Worm (Caenorhabditis elegans) whole organism, L1 larva: ENCODE results near the gene F20E11.7.
"Not testable (repeated sequence)": the region's sequence is repeated elsewhere in the genome, so short reads cannot be mapped to it uniquely, and the experiment has no call there.

ENCODE experiments used
- C04F5.9 ChIP-seq: sonication (generic microtip); optimal IDR thresholded peaks from 2 replicates; lab custom pipeline; 2016; ENCODE audit warnings: missing genetic modification characterization, missing compliant biosample characterization
- F16B12.6 ChIP-seq: fragments of 150-350 bp; optimal IDR thresholded peaks from 2 replicates; lab custom pipeline; 2014; ENCODE audit warnings: missing biosample characterization, missing genetic modification characterization
- Y116A8C.19 ChIP-seq: sonication (generic microtip); optimal IDR thresholded peaks from 2 replicates; lab custom pipeline; 2016; ENCODE audit warnings: missing compliant biosample characterization, missing genetic modification characterization, borderline replicate concordance
- aha-1 ChIP-seq: fragments of 150-350 bp; optimal IDR thresholded peaks from 2 replicates; lab custom pipeline; 2014; ENCODE audit warnings: missing biosample characterization, missing genetic modification characterization
- aly-2 ChIP-seq: fragments of 150-350 bp; optimal IDR thresholded peaks from 2 replicates; lab custom pipeline; 2014; ENCODE audit warnings: missing biosample characterization, missing genetic modification characterization
- ama-1 ChIP-seq: fragments of 150-350 bp; optimal IDR thresholded peaks from 2 replicates; lab custom pipeline; 2014
- blmp-1 ChIP-seq: fragments of 150-350 bp; optimal IDR thresholded peaks from 2 replicates; lab custom pipeline; 2014; ENCODE audit warnings: missing biosample characterization, missing genetic modification characterization
- ceh-8 ChIP-seq: fragments of 200-800 bp; sonication (Bioruptor generic); optimal IDR thresholded peaks from 2 replicates; lab custom pipeline; 2018; ENCODE audit warnings: mild to moderate bottlenecking, missing genetic modification characterization, moderate library complexity, missing compliant biosample characterization
- ceh-90 ChIP-seq: sonication (generic microtip); optimal IDR thresholded peaks from 2 replicates; lab custom pipeline; 2016; ENCODE audit warnings: missing genetic modification characterization, missing compliant biosample characterization
- efl-1 ChIP-seq, 4 experiments: fragments of 150-350 bp; optimal IDR thresholded peaks in 3 of 4; peaks in 1 of 4; 1 replicate in 1 of 4; 2 replicates in 3 of 4; lab custom pipeline; 2014; ENCODE audit warnings: missing biosample characterization in 2 of 4, missing genetic modification characterization in 2 of 4, missing genetic modification reagents in 2 of 4
- efl-3 ChIP-seq: fragments of 200-800 bp; sonication (Bioruptor generic); optimal IDR thresholded peaks from 2 replicates; lab custom pipeline; 2018; ENCODE audit warnings: mild to moderate bottlenecking, missing genetic modification characterization, missing compliant biosample characterization
- egl-13 ChIP-seq: sonication (generic microtip); optimal IDR thresholded peaks from 2 replicates; lab custom pipeline; 2016; ENCODE audit warnings: missing genotype, missing genetic modification reagents, missing genetic modification characterization, missing compliant biosample characterization
- elt-2 ChIP-seq: sonication (generic microtip); optimal IDR thresholded peaks from 2 replicates; lab custom pipeline; 2016; ENCODE audit warnings: missing genetic modification characterization, mild to moderate bottlenecking, inconsistent platforms, missing compliant biosample characterization, missing genetic modification reagents
- ets-5 ChIP-seq: fragments of 200-800 bp; sonication (Bioruptor generic); IDR thresholded peaks from 2 replicates; pipeline ENCODE4 v1.3.6; 2022; ENCODE audit warnings: missing genetic modification characterization, missing compliant biosample characterization
- fkh-10 ChIP-seq: sonication (generic microtip); optimal IDR thresholded peaks from 2 replicates; lab custom pipeline; 2017; ENCODE audit warnings: missing biosample characterization, missing genetic modification reagents, missing genetic modification characterization
- fkh-4 ChIP-seq: sonication (generic microtip); optimal IDR thresholded peaks from 2 replicates; lab custom pipeline; 2016; ENCODE audit warnings: missing compliant biosample characterization, missing genetic modification characterization, borderline replicate concordance
- grh-1 ChIP-seq: fragments of 200-800 bp; sonication (Bioruptor generic); IDR thresholded peaks from 2 replicates; pipeline ENCODE4 v1.3.6; 2022; ENCODE audit warnings: missing genetic modification reagents, missing genetic modification characterization, missing compliant biosample characterization
- irx-1 ChIP-seq: sonication (generic microtip); optimal IDR thresholded peaks from 2 replicates; lab custom pipeline; 2016; ENCODE audit warnings: missing genetic modification characterization, missing compliant biosample characterization
- lin-13 ChIP-seq: fragments of 150-350 bp; optimal IDR thresholded peaks from 2 replicates; lab custom pipeline; 2014; ENCODE audit warnings: missing biosample characterization, missing genetic modification reagents, missing genetic modification characterization
- lin-15B ChIP-seq: fragments of 150-350 bp; sonication (generic microtip); optimal IDR thresholded peaks from 3 replicates; lab custom pipeline; 2014; ENCODE audit warnings: missing biosample characterization, missing genetic modification characterization
- lin-35 ChIP-seq, 2 experiments: fragments of 150-350 bp; optimal IDR thresholded peaks; 2 replicates each; lab custom pipeline; 2014; ENCODE audit warnings: missing biosample characterization in 2 of 2, missing genetic modification characterization in 2 of 2, missing genetic modification reagents in 2 of 2
- lsy-2 ChIP-seq, 2 experiments: fragments of 150-350 bp; optimal IDR thresholded peaks; 2 replicates each; lab custom pipeline; 2014; ENCODE audit warnings: missing biosample characterization in 2 of 2, missing genetic modification characterization in 2 of 2
- mdl-1 ChIP-seq, 2 experiments: fragments of 150-350 bp; optimal IDR thresholded peaks; 2 replicates each; lab custom pipeline; 2014 to 2017; ENCODE audit warnings: missing biosample characterization in 2 of 2, missing genetic modification characterization in 2 of 2, inconsistent platforms in 1 of 2
- nhr-11 ChIP-seq: fragments of 150-350 bp; optimal IDR thresholded peaks from 2 replicates; lab custom pipeline; 2014; ENCODE audit warnings: missing biosample characterization, missing genetic modification characterization
- nhr-20 ChIP-seq: sonication (generic microtip); optimal IDR thresholded peaks from 2 replicates; lab custom pipeline; 2016; ENCODE audit warnings: mild to moderate bottlenecking, missing genetic modification characterization, missing compliant biosample characterization
- nhr-28 ChIP-seq: fragments of 150-350 bp; optimal IDR thresholded peaks from 2 replicates; lab custom pipeline; 2014; ENCODE audit warnings: missing biosample characterization, missing genetic modification characterization
- nhr-71 ChIP-seq: sonication (generic microtip); optimal IDR thresholded peaks from 2 replicates; lab custom pipeline; 2016; ENCODE audit warnings: mild to moderate bottlenecking, missing genetic modification characterization, moderate library complexity, missing compliant biosample characterization
- nhr-76 ChIP-seq: sonication (generic microtip); optimal IDR thresholded peaks from 2 replicates; lab custom pipeline; 2017; ENCODE audit warnings: missing biosample characterization, missing genetic modification characterization
- nhr-84 ChIP-seq: sonication (generic microtip); optimal IDR thresholded peaks from 2 replicates; lab custom pipeline; 2017; ENCODE audit warnings: missing biosample characterization, missing genetic modification characterization
- skn-1 ChIP-seq: fragments of 150-350 bp; optimal IDR thresholded peaks from 2 replicates; lab custom pipeline; 2014; ENCODE audit warnings: missing biosample characterization, missing genetic modification characterization
- snpc-4 ChIP-seq: fragments of 150-350 bp; optimal IDR thresholded peaks from 2 replicates; lab custom pipeline; 2014; ENCODE audit warnings: missing biosample characterization, missing genetic modification characterization
- sox-4 ChIP-seq: sonication (generic microtip); optimal IDR thresholded peaks from 2 replicates; lab custom pipeline; 2016; ENCODE audit warnings: missing genetic modification characterization, missing compliant biosample characterization
- sup-37 ChIP-seq: fragments of 200-800 bp; sonication (Bioruptor generic); optimal IDR thresholded peaks from 2 replicates; lab custom pipeline; 2018; ENCODE audit warnings: mild to moderate bottlenecking, missing genetic modification characterization, missing compliant biosample characterization
- tbx-2 ChIP-seq: sonication (generic microtip); optimal IDR thresholded peaks from 2 replicates; lab custom pipeline; 2016; ENCODE audit warnings: missing genetic modification characterization, missing compliant biosample characterization
- tlp-1 ChIP-seq: fragments of 150-350 bp; optimal IDR thresholded peaks from 2 replicates; lab custom pipeline; 2014; ENCODE audit warnings: missing biosample characterization, missing genetic modification characterization
- unc-62 ChIP-seq: fragments of 150-350 bp; optimal IDR thresholded peaks from 2 replicates; lab custom pipeline; 2014; ENCODE audit warnings: missing biosample characterization, missing genetic modification reagents, missing genetic modification characterization
- zip-4 ChIP-seq: fragments of 200-800 bp; sonication (Bioruptor generic); optimal IDR thresholded peaks from 2 replicates; lab custom pipeline; 2018; ENCODE audit warnings: mild to moderate bottlenecking, missing genetic modification characterization, moderate library complexity, missing compliant biosample characterization
- ztf-11 ChIP-seq, 2 experiments: sonication (generic microtip); optimal IDR thresholded peaks; 2 replicates each; lab custom pipeline; 2016 to 2017; ENCODE audit warnings: missing genetic modification characterization in 2 of 2, missing biosample characterization in 1 of 2, missing compliant biosample characterization in 1 of 2

F20E11.7 gene

DNA sequence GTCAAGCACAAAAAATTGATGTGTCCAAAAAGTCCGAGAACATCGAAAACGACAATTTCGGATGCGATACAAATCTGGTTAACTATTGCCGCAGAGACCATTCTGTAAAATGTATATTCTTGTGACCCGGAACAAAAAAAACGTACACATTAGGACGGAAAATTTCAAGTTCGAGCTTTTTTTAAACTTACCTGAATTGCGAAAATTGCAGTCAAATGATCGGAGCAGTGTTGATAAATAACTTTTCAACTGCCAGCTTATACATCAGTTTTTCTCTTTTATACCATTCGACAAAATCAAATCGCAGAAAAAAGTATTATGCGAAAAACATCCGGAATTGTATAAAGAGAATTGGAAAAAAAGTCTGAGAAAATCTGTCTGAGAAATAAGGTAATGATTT lies 26.1 kb upstream of the F20E11.7 start, which contains the start of gene srsx-2:
Gene srsx-2 (minus strand): TSS at position 101 of the 400 bp plus-strand sequence.
- TF ChIP-seq irx-1 (tag; lab: Kevin White, UChicago), result no peak
- TF ChIP-seq nhr-28 (tag; lab: Kevin White, UChicago), result no peak
- TF ChIP-seq aha-1, result no peak
- TF ChIP-seq ztf-11 (tag; optimal IDR thresholded peaks at IDR 0.05; lab: Kevin White, UChicago), result no peak
- TF ChIP-seq ama-1 (lab: Kevin White, UChicago), result no peak
- no peak for TF ChIP-seq ceh-90 (tag; lab: Kevin White, UChicago)
- no peak for TF ChIP-seq nhr-76 (tag; lab: Kevin White, UChicago)
- TF ChIP-seq fkh-4, result no peak
- TF ChIP-seq mdl-1 (tag; optimal IDR thresholded peaks at IDR 0.05; lab: Kevin White, UChicago), result no peak
- no peak for TF ChIP-seq elt-2 (tag; lab: Kevin White, UChicago)
- no peak for TF ChIP-seq ets-5
- no peak for TF ChIP-seq Y116A8C.19 (tag; lab: Kevin White, UChicago)
- TF ChIP-seq grh-1 (GFP tag; lab: Robert Waterston, UW), result no peak
- no peak for TF ChIP-seq snpc-4 (tag; lab: Kevin White, UChicago)
- TF ChIP-seq aly-2, result no peak

DNA sequence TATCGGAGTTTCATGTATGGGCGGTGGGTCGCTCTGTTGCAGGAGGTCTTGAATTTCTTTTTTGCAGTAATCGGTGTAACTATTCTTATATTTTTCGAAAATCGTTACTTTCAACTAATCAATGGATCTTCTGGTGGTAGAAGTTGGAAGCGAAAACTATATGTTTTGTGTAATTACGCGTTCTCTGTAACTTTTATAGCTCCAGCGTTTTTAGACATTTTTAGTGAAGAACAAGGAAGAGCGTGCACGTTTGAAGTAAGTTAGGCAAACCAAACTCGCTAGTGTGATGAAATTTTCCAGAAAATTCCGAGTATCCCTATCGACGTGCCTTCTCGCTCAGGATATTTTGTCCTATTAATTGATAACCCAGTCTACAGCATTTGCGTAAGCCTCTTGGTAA lies 25.0 kb upstream of the F20E11.7 start, which contains the start of gene srh-154:
Gene srh-154 (plus strand): TSS at position 301 of the 400 bp plus-strand sequence.
- no peak for TF ChIP-seq nhr-11 (tag; lab: Kevin White, UChicago)
- TF ChIP-seq efl-1 (optimal IDR thresholded peaks at IDR 0.05; lab: Kevin White, UChicago), result no peak
- TF ChIP-seq efl-1 (GFP tag; optimal IDR thresholded peaks at IDR 0.05 in 1 of 2; lab: Kevin White, UChicago), result peak in 1 of 2 experiments; percentile 55

DNA sequence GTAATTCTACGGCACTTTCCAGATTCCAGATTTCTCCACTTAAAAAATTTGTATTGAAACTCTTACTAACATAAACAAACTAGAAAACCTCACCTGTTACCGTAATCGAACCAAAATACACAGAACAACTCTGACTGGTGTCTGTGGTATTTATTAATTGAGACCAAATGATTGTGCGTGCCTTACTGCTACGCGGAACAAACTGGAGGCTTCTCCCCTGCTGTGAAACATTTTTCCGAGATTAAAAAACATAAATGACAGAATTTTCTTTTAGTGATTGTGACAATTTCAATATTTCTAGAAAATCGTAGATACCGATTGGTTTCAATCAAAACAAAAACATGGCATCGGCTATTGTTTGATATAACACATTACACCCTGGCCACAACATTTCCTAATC lies 14.5 kb upstream of the F20E11.7 start:
- TF ChIP-seq nhr-84 (tag; lab: Kevin White, UChicago), result no peak
- TF ChIP-seq lin-13 (GFP tag; lab: Kevin White, UChicago), result no peak
- TF ChIP-seq lin-35 (GFP tag; optimal IDR thresholded peaks at IDR 0.05; lab: Kevin White, UChicago), result no peak
- no peak for TF ChIP-seq nhr-11 (tag; lab: Kevin White, UChicago)
- no peak for TF ChIP-seq mdl-1 (tag; optimal IDR thresholded peaks at IDR 0.05; lab: Kevin White, UChicago)
- no peak for TF ChIP-seq nhr-71
- TF ChIP-seq lsy-2 (tag; optimal IDR thresholded peaks at IDR 0.05; lab: Kevin White, UChicago), result no peak
- no peak for TF ChIP-seq F16B12.6 (tag; lab: Kevin White, UChicago)
- TF ChIP-seq skn-1 (tag; lab: Kevin White, UChicago), result no peak
- TF ChIP-seq egl-13 (tag; lab: Kevin White, UChicago), result no peak
- no peak for TF ChIP-seq C04F5.9 (tag; lab: Kevin White, UChicago)
- TF ChIP-seq tlp-1 (tag; lab: Kevin White, UChicago), result no peak
- TF ChIP-seq sup-37 (GFP tag; lab: Kevin White, UChicago), result no peak
- TF ChIP-seq fkh-10, result no peak

ce11 chrV:17456197-17456596 lies 8.2 kb upstream of the F20E11.7 start, which contains the start of gene srh-203:
Gene srh-203 (minus strand): TSS chrV:17456297.
- not testable (repeated sequence) for TF ChIP-seq sox-4 (tag; lab: Kevin White, UChicago); unc-62; nhr-84 (tag; lab: Kevin White, UChicago)

DNA sequence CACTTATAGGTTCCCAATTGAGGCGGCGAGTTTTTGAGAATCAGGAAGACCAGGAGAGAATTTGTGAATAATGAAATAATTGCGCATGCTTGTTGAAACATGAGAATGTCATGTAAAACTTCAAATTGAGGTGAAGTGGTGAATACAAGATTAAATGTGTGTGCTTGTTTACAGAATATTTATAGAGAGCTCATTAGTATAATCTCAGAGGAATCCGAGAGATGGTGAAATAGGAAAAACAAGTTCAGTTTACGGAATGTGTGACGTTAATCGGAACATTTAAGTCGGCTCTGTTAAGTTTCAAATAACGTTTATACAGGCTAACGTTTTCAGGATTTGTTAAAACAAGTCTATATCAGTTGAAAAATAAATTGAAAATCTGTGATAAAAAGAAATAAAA lies 6.3 kb upstream of the F20E11.7 start, which contains the start of gene str-200:
Gene str-200 (minus strand): TSS at position 101 of the 400 bp plus-strand sequence.
- TF ChIP-seq blmp-1, result no peak
- TF ChIP-seq efl-3 (GFP tag; lab: Kevin White, UChicago), result no peak
- TF ChIP-seq nhr-20 (tag; lab: Kevin White, UChicago), result no peak
- TF ChIP-seq aly-2, result no peak
- TF ChIP-seq nhr-11 (tag; lab: Kevin White, UChicago), result no peak
- no peak for TF ChIP-seq tbx-2
- no peak for TF ChIP-seq lin-15B (tag; lab: Kevin White, UChicago)
- no peak for TF ChIP-seq ceh-8
- no peak for TF ChIP-seq snpc-4 (tag; lab: Kevin White, UChicago)
- TF ChIP-seq aha-1, result no peak
- TF ChIP-seq elt-2 (tag; lab: Kevin White, UChicago), result no peak
- TF ChIP-seq ceh-90 (tag; lab: Kevin White, UChicago), result no peak
- no peak for TF ChIP-seq skn-1 (tag; lab: Kevin White, UChicago)
- TF ChIP-seq mdl-1 (tag; optimal IDR thresholded peaks at IDR 0.05; lab: Kevin White, UChicago), result no peak
- no peak for TF ChIP-seq grh-1 (GFP tag; lab: Robert Waterston, UW)
- no peak for TF ChIP-seq zip-4
